Worm (Caenorhabditis elegans): ENCODE measurements around the gene C44F1.1.

DNA sequence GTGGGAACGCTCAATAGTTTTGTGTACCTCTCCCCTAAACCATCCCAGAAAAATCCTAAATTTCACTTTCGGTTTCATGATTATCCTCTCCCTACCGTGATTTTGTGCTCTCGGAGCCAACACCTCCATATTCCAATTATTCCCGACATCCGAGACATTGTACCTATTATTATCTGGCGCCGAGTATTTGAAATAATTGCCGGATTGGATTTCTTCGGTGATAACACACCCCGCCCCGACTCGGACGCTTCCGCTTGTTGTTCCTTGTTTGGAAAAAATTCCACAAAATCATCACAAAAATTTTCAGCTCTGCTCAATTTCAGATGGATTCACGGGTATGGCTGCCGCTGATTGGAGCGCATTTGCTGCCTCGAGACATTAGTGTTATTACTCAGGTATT lies 20.2 kb downstream of the C44F1.1 start, which contains the start of gene lin-48:
- TF ChIP-seq zag-1 (tag; optimal IDR thresholded peaks at IDR 0.05) (no peak), nhr-28 (tag; optimal IDR thresholded peaks at IDR 0.05) (no peak), fos-1 (tag; optimal IDR thresholded peaks at IDR 0.05) (no peak), nhr-47 (tag; optimal IDR thresholded peaks at IDR 0.05) (no peak), ets-5 (GFP tag; IDR thresholded peaks at IDR 0.05) (no peak), ceh-82 (tag; optimal IDR thresholded peaks at IDR 0.05) (no peak), fkh-8 (tag; optimal IDR thresholded peaks at IDR 0.05) (no peak), ama-1 (optimal IDR thresholded peaks at IDR 0.05) (no peak), nhr-12 (tag; optimal IDR thresholded peaks at IDR 0.05) (no peak), lin-14 (GFP tag; optimal IDR thresholded peaks at IDR 0.05) (no peak), aly-2 (tag; optimal IDR thresholded peaks at IDR 0.05) (no peak)

All from whole organism, L1 larva.